Worm (Caenorhabditis elegans) whole organism, L2 larva: Measurements from ENCODE around the gene H04D03.6.

ENCODE experiments used
- C34F6.9 ChIP-seq: fragments of 150-350 bp; optimal IDR thresholded peaks from 2 replicates; lab custom pipeline; 2014; ENCODE audit warnings: missing biosample characterization, missing genetic modification characterization
- F13H6.1 ChIP-seq: sonication (generic microtip); optimal IDR thresholded peaks from 2 replicates; lab custom pipeline; 2016; ENCODE audit warnings: missing genetic modification characterization, missing compliant biosample characterization
- R02D3.7 ChIP-seq: fragments of 150-350 bp; optimal IDR thresholded peaks from 2 replicates; lab custom pipeline; 2014; ENCODE audit warnings: missing biosample characterization, missing genetic modification characterization
- Y55F3AM.14 ChIP-seq: fragments of 200-800 bp; sonication (Bioruptor generic); optimal IDR thresholded peaks from 2 replicates; lab custom pipeline; 2018; ENCODE audit warnings: mild to moderate bottlenecking, missing genetic modification characterization, missing compliant biosample characterization
- ZK546.5 ChIP-seq: sonication (generic microtip); optimal IDR thresholded peaks from 2 replicates; lab custom pipeline; 2017; ENCODE audit warnings: missing biosample characterization, missing genetic modification characterization
- alr-1 ChIP-seq: fragments of 150-350 bp; optimal IDR thresholded peaks from 2 replicates; lab custom pipeline; 2014; ENCODE audit warnings: missing biosample characterization, missing genetic modification characterization
- aly-2 ChIP-seq: fragments of 150-350 bp; optimal IDR thresholded peaks from 2 replicates; lab custom pipeline; 2014; ENCODE audit warnings: missing biosample characterization, missing genetic modification characterization
- ama-1 ChIP-seq: fragments of 150-350 bp; optimal IDR thresholded peaks from 2 replicates; lab custom pipeline; 2018; ENCODE audit warnings: inconsistent platforms
- blmp-1 ChIP-seq: sonication (generic microtip); optimal IDR thresholded peaks from 2 replicates; lab custom pipeline; 2017; ENCODE audit warnings: missing genetic modification characterization, mild to moderate bottlenecking, missing compliant biosample characterization, antibody characterized with exemption, moderate library complexity; ENCODE audit not compliant: insufficient read depth
- ceh-16 ChIP-seq: fragments of 150-350 bp; optimal IDR thresholded peaks from 2 replicates; lab custom pipeline; 2014; ENCODE audit warnings: missing biosample characterization, missing genetic modification characterization
- ceh-82 ChIP-seq: fragments of 150-350 bp; optimal IDR thresholded peaks from 2 replicates; lab custom pipeline; 2014; ENCODE audit warnings: missing biosample characterization, missing genetic modification characterization
- crh-2 ChIP-seq: sonication (generic microtip); optimal IDR thresholded peaks from 2 replicates; lab custom pipeline; 2017; ENCODE audit warnings: missing biosample characterization, missing genetic modification characterization
- dmd-4 ChIP-seq: sonication (generic microtip); optimal IDR thresholded peaks from 2 replicates; lab custom pipeline; 2017; ENCODE audit warnings: missing biosample characterization, missing genetic modification characterization
- egl-27 ChIP-seq: sonication (generic microtip); optimal IDR thresholded peaks from 3 replicates; lab custom pipeline; 2017; ENCODE audit warnings: missing biosample characterization, missing genetic modification reagents, missing genetic modification characterization
- elt-1 ChIP-seq: fragments of 150-350 bp; optimal IDR thresholded peaks from 2 replicates; lab custom pipeline; 2014; ENCODE audit warnings: missing biosample characterization, missing genetic modification characterization
- elt-3 ChIP-seq: sonication (generic microtip); optimal IDR thresholded peaks from 2 replicates; lab custom pipeline; 2017; ENCODE audit warnings: missing biosample characterization, missing genetic modification characterization
- fos-1 ChIP-seq: fragments of 150-350 bp; optimal IDR thresholded peaks from 2 replicates; lab custom pipeline; 2014; ENCODE audit warnings: missing biosample characterization, missing genetic modification characterization
- gmeb-1 ChIP-seq: fragments of 150-350 bp; optimal IDR thresholded peaks from 2 replicates; lab custom pipeline; 2014; ENCODE audit warnings: missing biosample characterization, missing genetic modification characterization
- lin-11 ChIP-seq: fragments of 150-350 bp; sonication (generic microtip); optimal IDR thresholded peaks from 2 replicates; lab custom pipeline; 2014; ENCODE audit warnings: missing biosample characterization, missing genetic modification characterization, inconsistent platforms, mixed read lengths
- lin-13 ChIP-seq: fragments of 150-350 bp; optimal IDR thresholded peaks from 2 replicates; lab custom pipeline; 2014; ENCODE audit warnings: missing biosample characterization, missing genetic modification reagents, missing genetic modification characterization
- lin-39 ChIP-seq: fragments of 150-350 bp; optimal IDR thresholded peaks from 2 replicates; lab custom pipeline; 2014; ENCODE audit warnings: missing biosample characterization, missing genetic modification reagents, missing genetic modification characterization
- lsy-2 ChIP-seq, 2 experiments: fragments of 150-350 bp in 1 of 2; sonication (generic microtip) in 1 of 2; optimal IDR thresholded peaks; 2 replicates each; lab custom pipeline; 2014 to 2017; ENCODE audit warnings: missing biosample characterization in 2 of 2, missing genetic modification characterization in 2 of 2
- mab-5 ChIP-seq: fragments of 150-350 bp; optimal IDR thresholded peaks from 2 replicates; lab custom pipeline; 2014; ENCODE audit warnings: missing biosample characterization, missing genetic modification characterization
- mbf-1 ChIP-seq: sonication (generic microtip); optimal IDR thresholded peaks from 2 replicates; lab custom pipeline; 2017; ENCODE audit warnings: missing biosample characterization, missing genetic modification characterization
- mdl-1 ChIP-seq, 2 experiments: fragments of 150-350 bp in 1 of 2; sonication (generic microtip) in 1 of 2; optimal IDR thresholded peaks; 2 replicates each; lab custom pipeline; 2017; ENCODE audit warnings: missing biosample characterization in 2 of 2, missing genetic modification characterization in 2 of 2
- nhr-10 ChIP-seq: sonication (generic microtip); optimal IDR thresholded peaks from 2 replicates; lab custom pipeline; 2017; ENCODE audit warnings: missing biosample characterization, missing genetic modification characterization
- nhr-11 ChIP-seq: fragments of 150-350 bp; optimal IDR thresholded peaks from 2 replicates; lab custom pipeline; 2014; ENCODE audit warnings: missing biosample characterization, missing genetic modification characterization
- nhr-12 ChIP-seq: fragments of 150-350 bp; optimal IDR thresholded peaks from 2 replicates; lab custom pipeline; 2014; ENCODE audit warnings: missing biosample characterization, missing genetic modification characterization
- nhr-129 ChIP-seq: fragments of 150-350 bp; optimal IDR thresholded peaks from 2 replicates; lab custom pipeline; 2014; ENCODE audit warnings: missing biosample characterization, missing genetic modification characterization
- nhr-21 ChIP-seq: fragments of 150-350 bp; optimal IDR thresholded peaks from 2 replicates; lab custom pipeline; 2014; ENCODE audit warnings: missing biosample characterization, missing genetic modification characterization
- nhr-23 ChIP-seq: fragments of 150-350 bp; optimal IDR thresholded peaks from 2 replicates; lab custom pipeline; 2014; ENCODE audit warnings: missing biosample characterization, missing genetic modification reagents, missing genetic modification characterization
- nhr-237 ChIP-seq: fragments of 150-350 bp; optimal IDR thresholded peaks from 2 replicates; lab custom pipeline; 2014; ENCODE audit warnings: missing biosample characterization, missing genetic modification characterization
- nhr-25 ChIP-seq: fragments of 150-350 bp; sonication (generic microtip); optimal IDR thresholded peaks from 3 replicates; lab custom pipeline; 2014; ENCODE audit warnings: missing biosample characterization, missing genetic modification characterization
- nhr-6 ChIP-seq: fragments of 150-350 bp; optimal IDR thresholded peaks from 2 replicates; lab custom pipeline; 2014; ENCODE audit warnings: missing biosample characterization, missing genetic modification characterization
- nhr-77 ChIP-seq: fragments of 150-350 bp; optimal IDR thresholded peaks from 2 replicates; lab custom pipeline; 2014; ENCODE audit warnings: missing biosample characterization, missing genetic modification characterization
- peb-1 ChIP-seq: fragments of 150-350 bp; optimal IDR thresholded peaks from 2 replicates; lab custom pipeline; 2014; ENCODE audit warnings: missing biosample characterization, missing genetic modification characterization
- sem-4 ChIP-seq: fragments of 150-350 bp; optimal IDR thresholded peaks from 2 replicates; lab custom pipeline; 2014; ENCODE audit warnings: missing biosample characterization, missing genetic modification reagents, missing genetic modification characterization
- skn-1 ChIP-seq: sonication (generic microtip); optimal IDR thresholded peaks from 2 replicates; lab custom pipeline; 2017; ENCODE audit warnings: missing biosample characterization, missing genetic modification characterization
- sma-3 ChIP-seq: sonication (generic microtip); optimal IDR thresholded peaks from 2 replicates; lab custom pipeline; 2016; ENCODE audit warnings: missing genetic modification reagents, missing genetic modification characterization, missing compliant biosample characterization
- sma-9 ChIP-seq, 2 experiments: fragments of 150-350 bp in 1 of 2; sonication (generic microtip) in 1 of 2; optimal IDR thresholded peaks; 2 replicates each; lab custom pipeline; 2014 to 2016; ENCODE audit warnings: missing genetic modification characterization in 2 of 2, mild to moderate bottlenecking in 1 of 2, missing biosample characterization in 1 of 2, missing compliant biosample characterization in 1 of 2, missing genetic modification reagents in 1 of 2, moderate library complexity in 1 of 2
- snpc-4 ChIP-seq: fragments of 150-350 bp; optimal IDR thresholded peaks from 2 replicates; lab custom pipeline; 2014; ENCODE audit warnings: missing biosample characterization, missing genetic modification characterization
- unc-39 ChIP-seq: fragments of 150-350 bp; optimal IDR thresholded peaks from 2 replicates; lab custom pipeline; 2014; ENCODE audit warnings: missing biosample characterization, missing genetic modification characterization
- unc-55 ChIP-seq: fragments of 150-350 bp; sonication (generic microtip); optimal IDR thresholded peaks from 3 replicates; lab custom pipeline; 2014; ENCODE audit warnings: missing biosample characterization, missing genetic modification reagents, missing genetic modification characterization
- unc-62 ChIP-seq: fragments of 150-350 bp; optimal IDR thresholded peaks from 2 replicates; lab custom pipeline; 2014; ENCODE audit warnings: missing biosample characterization, missing genetic modification reagents, missing genetic modification characterization
- zag-1 ChIP-seq: fragments of 150-350 bp; optimal IDR thresholded peaks from 2 replicates; lab custom pipeline; 2014; ENCODE audit warnings: missing biosample characterization, missing genetic modification characterization
- ztf-1 ChIP-seq: fragments of 200-800 bp; sonication (Bioruptor generic); conservative IDR thresholded peaks from 2 replicates; pipeline ENCODE4 v1.3.6; 2022; ENCODE audit warnings: missing genetic modification characterization, missing compliant biosample characterization
- ztf-11 ChIP-seq: sonication (generic microtip); optimal IDR thresholded peaks from 2 replicates; lab custom pipeline; 2017; ENCODE audit warnings: missing biosample characterization, missing genetic modification characterization
- ztf-4 ChIP-seq: fragments of 150-350 bp; optimal IDR thresholded peaks from 2 replicates; lab custom pipeline; 2014; ENCODE audit warnings: missing biosample characterization, missing genetic modification characterization

Gene H04D03.6

DNA sequence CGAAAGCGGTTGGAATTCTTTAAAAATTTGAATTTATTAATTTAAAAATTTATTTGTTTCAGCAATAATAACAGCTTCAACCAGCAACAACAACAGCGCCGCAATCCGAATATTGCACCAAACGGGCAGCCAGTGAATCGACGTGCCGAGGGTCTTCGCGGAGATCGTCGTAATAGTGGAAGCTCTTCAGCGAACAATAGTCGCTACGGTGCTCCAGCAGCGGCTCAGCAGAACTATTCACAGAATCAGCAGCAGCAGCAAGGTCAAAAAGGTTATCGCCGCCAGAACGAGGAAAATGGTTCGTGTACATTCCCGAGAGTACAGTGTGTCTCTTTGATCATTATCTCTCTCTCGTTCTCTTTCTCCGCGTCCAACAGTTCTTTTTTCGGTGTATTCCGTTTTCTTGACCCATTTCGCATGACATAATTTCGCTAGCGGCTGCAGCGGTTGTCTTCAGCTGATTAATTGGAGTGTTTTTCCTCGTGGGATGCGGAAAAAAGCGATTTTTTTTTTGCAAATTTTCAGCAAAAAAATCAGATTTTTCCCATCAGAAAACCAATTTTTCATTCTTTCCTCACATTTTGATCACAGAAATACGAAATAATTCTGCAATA lies 24.4 kb upstream of the H04D03.6 start:
- TF ChIP-seq peb-1 (tag; lab: Kevin White, UChicago) (no peak), aly-2 (tag; lab: Kevin White, UChicago) (no peak), skn-1 (tag; lab: Kevin White, UChicago) (no peak), crh-2 (tag; lab: Kevin White, UChicago) (no peak), ztf-11 (tag; lab: Kevin White, UChicago) (no peak), fos-1 (tag; lab: Kevin White, UChicago) (no peak), ztf-4 (tag; lab: Kevin White, UChicago) (no peak), nhr-237 (tag; lab: Kevin White, UChicago) (no peak), sem-4 (no peak), nhr-11 (tag; lab: Kevin White, UChicago) (no peak), lsy-2 (tag; optimal IDR thresholded peaks at IDR 0.05; lab: Kevin White, UChicago) (no peak), snpc-4 (no peak), egl-27 (tag; lab: Kevin White, UChicago) (no peak)

DNA sequence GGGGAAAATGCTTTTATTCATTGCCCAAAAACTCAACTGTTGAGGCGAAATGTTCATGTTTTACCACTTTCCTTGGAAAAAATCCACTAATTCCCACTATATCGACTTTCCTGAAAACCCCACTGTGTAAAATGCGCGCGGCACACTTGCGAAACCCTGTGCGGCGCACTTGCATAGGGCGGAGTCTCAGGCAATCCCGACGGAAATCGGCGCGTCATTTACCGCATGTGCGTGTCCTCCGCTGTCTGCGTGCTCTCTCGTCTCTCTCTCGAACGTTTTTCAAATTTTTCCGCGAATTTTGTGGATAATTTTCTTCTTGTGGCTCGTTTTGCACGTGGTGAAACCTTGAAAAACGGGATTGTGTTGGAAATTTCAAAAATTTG lies 22.5 kb upstream of the H04D03.6 start, which contains the start of gene atx-2:
atx-2 (plus strand) TSS at position 226 of the 383 bp plus-strand sequence.
- TF ChIP-seq nhr-10 (tag; lab: Kevin White, UChicago) (peak; percentile 31), ceh-16 (tag; lab: Kevin White, UChicago) (peak; percentile 16), lsy-2 (tag; optimal IDR thresholded peaks at IDR 0.05; lab: Kevin White, UChicago) (peak; percentile 68 to 81), blmp-1 (tag; lab: Kevin White, UChicago) (no peak), ztf-11 (tag; lab: Kevin White, UChicago) (peak; percentile 35), aly-2 (tag; lab: Kevin White, UChicago) (no peak), snpc-4 (peak; percentile 27), mdl-1 (tag; optimal IDR thresholded peaks at IDR 0.05; lab: Kevin White, UChicago) (peak; percentile 60 to 79), mbf-1 (tag; lab: Kevin White, UChicago) (no peak), gmeb-1 (peak; percentile 81), nhr-77 (tag; lab: Kevin White, UChicago) (no peak), peb-1 (tag; lab: Kevin White, UChicago) (no peak), unc-55 (GFP tag; lab: Kevin White, UChicago) (peak; percentile 91), ama-1 (lab: Kevin White, UChicago) (no peak), zag-1 (tag; lab: Kevin White, UChicago) (peak; percentile 57), nhr-129 (tag; lab: Kevin White, UChicago) (peak; percentile 81), skn-1 (tag; lab: Kevin White, UChicago) (peak; percentile 22), unc-39 (tag; lab: Kevin White, UChicago) (no peak), mab-5 (tag; lab: Kevin White, UChicago) (peak; percentile 86), ceh-82 (tag; lab: Kevin White, UChicago) (no peak), ztf-4 (tag; lab: Kevin White, UChicago) (peak; percentile 43), F13H6.1 (tag; lab: Kevin White, UChicago) (peak; percentile 91), nhr-237 (tag; lab: Kevin White, UChicago) (no peak), unc-62 (GFP tag; lab: Kevin White, UChicago) (no peak), elt-1 (tag; lab: Kevin White, UChicago) (no peak), nhr-25 (tag; lab: Kevin White, UChicago) (peak; percentile 74), nhr-23 (tag; lab: Kevin White, UChicago) (no peak), nhr-11 (tag; lab: Kevin White, UChicago) (peak; percentile 1), dmd-4 (tag; lab: Kevin White, UChicago) (no peak), crh-2 (tag; lab: Kevin White, UChicago) (peak; percentile 77), sma-9 (GFP tag; optimal IDR thresholded peaks at IDR 0.05; lab: Kevin White, UChicago) (peak; percentile 79), sma-9 (tag; optimal IDR thresholded peaks at IDR 0.05; lab: Kevin White, UChicago) (no peak), lin-13 (GFP tag; lab: Kevin White, UChicago) (peak; percentile 82), lin-39 (tag; lab: Kevin White, UChicago) (no peak), C34F6.9 (tag; lab: Kevin White, UChicago) (peak; percentile 74), elt-3 (no peak), ZK546.5 (tag; lab: Kevin White, UChicago) (no peak), nhr-6 (tag; lab: Kevin White, UChicago) (no peak), sem-4 (peak; percentile 73), Y55F3AM.14 (GFP tag; lab: Kevin White, UChicago) (peak; percentile 86), egl-27 (tag; lab: Kevin White, UChicago) (peak; percentile 38), alr-1 (tag; lab: Kevin White, UChicago) (no peak), sma-3 (GFP tag; lab: Kevin White, UChicago) (peak; percentile 78), R02D3.7 (tag; lab: Kevin White, UChicago) (peak; percentile 23), nhr-12 (tag; lab: Kevin White, UChicago) (no peak), fos-1 (tag; lab: Kevin White, UChicago) (peak; percentile 47), lin-11 (tag; lab: Kevin White, UChicago) (peak; percentile 69), ztf-1 (GFP tag; lab: Robert Waterston, UW) (no peak), nhr-21 (tag; lab: Kevin White, UChicago) (peak; percentile 48)
